Worm (Caenorhabditis elegans) whole organism, late embryonic: ENCODE data around the gene C17G10.7.

Experiments
- ceh-2 ChIP-seq: sonication (generic microtip); optimal IDR thresholded peaks from 2 replicates; lab custom pipeline; 2016; ENCODE audit warnings: missing genotype, missing genetic modification characterization, missing compliant biosample characterization
- hlh-6 ChIP-seq: sonication (generic microtip); optimal IDR thresholded peaks from 2 replicates; lab custom pipeline; 2016; ENCODE audit warnings: missing genotype, missing genetic modification characterization, missing compliant biosample characterization
- pag-3 ChIP-seq: sonication (generic microtip); optimal IDR thresholded peaks from 2 replicates; lab custom pipeline; 2016; ENCODE audit warnings: missing compliant biosample characterization, missing genetic modification characterization, borderline replicate concordance
- pha-2 ChIP-seq: sonication (generic microtip); optimal IDR thresholded peaks from 2 replicates; lab custom pipeline; 2017; ENCODE audit warnings: mild to moderate bottlenecking, missing genetic modification characterization, missing compliant biosample characterization
- pha-4 ChIP-seq: fragments of 150-350 bp; optimal IDR thresholded peaks from 2 replicates; lab custom pipeline; 2018; ENCODE audit warnings: missing biosample characterization, missing genetic modification reagents, missing genetic modification characterization
- tbx-7 ChIP-seq: sonication (generic microtip); optimal IDR thresholded peaks from 2 replicates; lab custom pipeline; 2016; ENCODE audit warnings: missing genotype, missing genetic modification characterization, missing compliant biosample characterization

- no peak for TF ChIP-seq pha-2 (tag; lab: Kevin White, UChicago)
- TF ChIP-seq ceh-2 (tag; lab: Kevin White, UChicago): no peak
- no peak for TF ChIP-seq pag-3 (tag; lab: Kevin White, UChicago)
- no peak for TF ChIP-seq hlh-6
- no peak for TF ChIP-seq pha-4
- TF ChIP-seq tbx-7 (tag; lab: Kevin White, UChicago): no peak
Measured at ce11 chrII:5587794-5588193, 19.9 kb downstream of the C17G10.7 start.
